Worm (Caenorhabditis elegans) whole organism, L3 larva: ENCODE measurements around the gene srd-28.

Experiments
- ceh-82 ChIP-seq: fragments of 150-350 bp; optimal IDR thresholded peaks from 2 replicates; lab custom pipeline; 2014; ENCODE audit warnings: missing biosample characterization, missing genetic modification characterization
- egl-27 ChIP-seq: sonication (generic microtip); optimal IDR thresholded peaks from 4 replicates; lab custom pipeline; 2017; ENCODE audit warnings: missing biosample characterization, missing genetic modification reagents, missing genetic modification characterization
- fkh-10 ChIP-seq: sonication (generic microtip); optimal IDR thresholded peaks from 2 replicates; lab custom pipeline; 2017; ENCODE audit warnings: missing biosample characterization, missing genetic modification reagents, missing genetic modification characterization
- nhr-11 ChIP-seq: fragments of 150-350 bp; optimal IDR thresholded peaks from 2 replicates; lab custom pipeline; 2014; ENCODE audit warnings: missing biosample characterization, missing genetic modification characterization
- nhr-237 ChIP-seq: fragments of 150-350 bp; optimal IDR thresholded peaks from 2 replicates; lab custom pipeline; 2014; ENCODE audit warnings: missing biosample characterization, missing genetic modification characterization
- tbx-2 ChIP-seq: sonication (generic microtip); optimal IDR thresholded peaks from 2 replicates; lab custom pipeline; 2016; ENCODE audit warnings: mild to moderate bottlenecking, missing genetic modification characterization, missing compliant biosample characterization
- unc-62 ChIP-seq: fragments of 150-350 bp; sonication (generic microtip); optimal IDR thresholded peaks from 4 replicates; lab custom pipeline; 2014; ENCODE audit warnings: missing biosample characterization, missing genetic modification reagents, missing genetic modification characterization
- ztf-4 ChIP-seq: fragments of 150-350 bp; optimal IDR thresholded peaks from 2 replicates; lab custom pipeline; 2014; ENCODE audit warnings: missing biosample characterization, missing genetic modification characterization

DNA sequence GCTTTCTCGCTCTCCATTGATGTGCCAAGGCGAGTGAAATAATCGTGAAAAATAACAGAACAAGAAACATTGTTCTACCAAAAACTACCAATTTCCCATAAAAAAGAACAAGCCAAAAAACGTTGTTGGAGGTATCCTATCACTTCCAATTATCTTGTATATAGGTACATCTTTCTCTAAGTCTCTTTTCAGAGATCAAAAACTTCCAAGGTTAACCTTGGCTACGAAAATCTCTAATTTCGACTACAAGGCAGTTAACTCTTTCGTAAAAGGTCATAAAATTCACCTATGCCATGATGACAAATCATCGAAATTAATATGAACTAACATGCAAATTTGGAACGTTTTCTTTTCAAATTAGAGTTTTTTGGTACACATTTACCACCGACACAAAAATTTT lies 37.5 kb downstream of the srd-28 start, which contains the start of gene cyp-34A1:
- no peak for TF ChIP-seq tbx-2 (tag; lab: Kevin White, UChicago)
- TF ChIP-seq nhr-11 (tag; lab: Kevin White, UChicago), result no peak
- no peak for TF ChIP-seq unc-62 (GFP tag; lab: Kevin White, UChicago)
- no peak for TF ChIP-seq egl-27 (tag; lab: Kevin White, UChicago)
- no peak for TF ChIP-seq nhr-237
- TF ChIP-seq ceh-82 (tag; lab: Kevin White, UChicago), result no peak
- TF ChIP-seq ztf-4 (tag; lab: Kevin White, UChicago), result no peak
- no peak for TF ChIP-seq fkh-10 (GFP tag; lab: Kevin White, UChicago)
